Worm (Caenorhabditis elegans) whole organism, late embryonic: Measurements from ENCODE around the gene swsn-4.
A peak's percentile ranks its signal among the peaks of the same experiment; 100 is the strongest.

Source experiments
- C08G9.2 ChIP-seq: sonication (generic microtip); optimal IDR thresholded peaks from 2 replicates; lab custom pipeline; 2016; ENCODE audit warnings: mild to moderate bottlenecking, missing genetic modification characterization, moderate library complexity, missing compliant biosample characterization
- C38D4.7 ChIP-seq: fragments of 200-800 bp; sonication (Bioruptor generic); optimal IDR thresholded peaks from 2 replicates; lab custom pipeline; 2018; ENCODE audit warnings: mild to moderate bottlenecking, missing genetic modification characterization, moderate library complexity, missing compliant biosample characterization
- F13H6.1 ChIP-seq: sonication (generic microtip); optimal IDR thresholded peaks from 2 replicates; lab custom pipeline; 2016; ENCODE audit warnings: missing genetic modification characterization, missing compliant biosample characterization
- Y22D7AL.16 ChIP-seq: sonication (generic microtip); optimal IDR thresholded peaks from 2 replicates; lab custom pipeline; 2016; ENCODE audit warnings: missing genetic modification characterization, missing compliant biosample characterization
- ceh-14 ChIP-seq: sonication (generic microtip); optimal IDR thresholded peaks from 2 replicates; lab custom pipeline; 2016; ENCODE audit warnings: missing genotype, missing genetic modification characterization, missing compliant biosample characterization
- ceh-18 ChIP-seq: sonication (generic microtip); optimal IDR thresholded peaks from 2 replicates; lab custom pipeline; 2016; ENCODE audit warnings: missing genetic modification characterization, missing compliant biosample characterization
- ceh-19 ChIP-seq: fragments of 200-800 bp; sonication (Bioruptor generic); optimal IDR thresholded peaks from 2 replicates; lab custom pipeline; 2018; ENCODE audit warnings: mild to moderate bottlenecking, missing genetic modification characterization, missing compliant biosample characterization
- ceh-2 ChIP-seq: sonication (generic microtip); optimal IDR thresholded peaks from 2 replicates; lab custom pipeline; 2016; ENCODE audit warnings: missing genotype, missing genetic modification characterization, missing compliant biosample characterization
- ceh-22 ChIP-seq: sonication (generic microtip); optimal IDR thresholded peaks from 2 replicates; lab custom pipeline; 2017; ENCODE audit warnings: missing biosample characterization, missing genetic modification characterization
- ceh-34 ChIP-seq: sonication (generic microtip); optimal IDR thresholded peaks from 2 replicates; lab custom pipeline; 2016; ENCODE audit warnings: mild to moderate bottlenecking, missing genetic modification characterization, missing compliant biosample characterization
- ceh-45 ChIP-seq: fragments of 200-800 bp; sonication (Bioruptor generic); IDR thresholded peaks from 2 replicates; pipeline ENCODE4 v1.3.6; 2022; ENCODE audit warnings: missing genetic modification reagents, missing genetic modification characterization, missing compliant biosample characterization
- ceh-48 ChIP-seq: sonication (generic microtip); optimal IDR thresholded peaks from 2 replicates; lab custom pipeline; 2016; ENCODE audit warnings: missing genetic modification characterization, inconsistent platforms, missing compliant biosample characterization
- dmd-4 ChIP-seq: sonication (generic microtip); optimal IDR thresholded peaks from 2 replicates; lab custom pipeline; 2016; ENCODE audit warnings: borderline replicate concordance, missing genetic modification characterization, missing compliant biosample characterization
- elt-4 ChIP-seq: sonication (generic microtip); optimal IDR thresholded peaks from 2 replicates; lab custom pipeline; 2016; ENCODE audit warnings: missing genetic modification characterization, missing compliant biosample characterization
- ets-4 ChIP-seq: sonication (generic microtip); optimal IDR thresholded peaks from 2 replicates; lab custom pipeline; 2016; ENCODE audit warnings: missing genetic modification characterization, missing compliant biosample characterization
- fax-1 ChIP-seq: sonication (generic microtip); optimal IDR thresholded peaks from 2 replicates; lab custom pipeline; 2016; ENCODE audit warnings: missing genotype, missing genetic modification characterization, missing compliant biosample characterization
- fkh-10 ChIP-seq: fragments of 150-350 bp; optimal IDR thresholded peaks from 2 replicates; lab custom pipeline; 2014; ENCODE audit warnings: missing biosample characterization, missing genetic modification reagents, missing genetic modification characterization
- gmeb-2 ChIP-seq: sonication (generic microtip); optimal IDR thresholded peaks from 2 replicates; lab custom pipeline; 2016; ENCODE audit warnings: missing genetic modification characterization, inconsistent platforms, missing compliant biosample characterization
- hlh-15 ChIP-seq: sonication (generic microtip); optimal IDR thresholded peaks from 2 replicates; lab custom pipeline; 2016; ENCODE audit warnings: missing genetic modification characterization, missing compliant biosample characterization
- hlh-6 ChIP-seq: sonication (generic microtip); optimal IDR thresholded peaks from 2 replicates; lab custom pipeline; 2016; ENCODE audit warnings: missing genotype, missing genetic modification characterization, missing compliant biosample characterization
- hlh-8 ChIP-seq: sonication (generic microtip); optimal IDR thresholded peaks from 2 replicates; lab custom pipeline; 2016; ENCODE audit warnings: missing genotype, missing genetic modification characterization, missing compliant biosample characterization
- lin-11 ChIP-seq: fragments of 200-800 bp; sonication (Bioruptor generic); optimal IDR thresholded peaks from 2 replicates; lab custom pipeline; 2018; ENCODE audit warnings: mild to moderate bottlenecking, missing genetic modification characterization, missing compliant biosample characterization
- mec-3 ChIP-seq: sonication (generic microtip); optimal IDR thresholded peaks from 2 replicates; lab custom pipeline; 2016; ENCODE audit warnings: borderline replicate concordance, missing genetic modification characterization, missing compliant biosample characterization
- nfya-1 ChIP-seq: sonication (generic microtip); optimal IDR thresholded peaks from 2 replicates; lab custom pipeline; 2017; ENCODE audit warnings: missing genetic modification characterization, mild to moderate bottlenecking, missing compliant biosample characterization, antibody characterized with exemption, moderate library complexity
- nhr-11 ChIP-seq: fragments of 150-350 bp; optimal IDR thresholded peaks from 2 replicates; lab custom pipeline; 2014; ENCODE audit warnings: missing biosample characterization, missing genetic modification characterization
- odd-2 ChIP-seq: sonication (generic microtip); optimal IDR thresholded peaks from 2 replicates; lab custom pipeline; 2017; ENCODE audit warnings: antibody characterized with exemption, mild to moderate bottlenecking, missing genetic modification characterization, missing compliant biosample characterization
- pag-3 ChIP-seq: sonication (generic microtip); optimal IDR thresholded peaks from 2 replicates; lab custom pipeline; 2016; ENCODE audit warnings: missing compliant biosample characterization, missing genetic modification characterization, borderline replicate concordance
- pros-1 ChIP-seq: fragments of 150-350 bp; optimal IDR thresholded peaks from 2 replicates; lab custom pipeline; 2014; ENCODE audit warnings: missing biosample characterization, missing genetic modification reagents, missing genetic modification characterization
- sdc-2 ChIP-seq: sonication (generic microtip); optimal IDR thresholded peaks from 2 replicates; lab custom pipeline; 2016; ENCODE audit warnings: missing genotype, missing genetic modification characterization, missing compliant biosample characterization
- sox-2 ChIP-seq: fragments of 200-800 bp; sonication (Bioruptor generic); IDR thresholded peaks from 2 replicates; pipeline ENCODE4 v1.3.6; 2022; ENCODE audit warnings: missing genetic modification reagents, missing genetic modification characterization, missing compliant biosample characterization
- sox-4 ChIP-seq: sonication (generic microtip); optimal IDR thresholded peaks from 2 replicates; lab custom pipeline; 2017; ENCODE audit warnings: mild to moderate bottlenecking, missing genetic modification characterization, inconsistent platforms, missing compliant biosample characterization
- syd-9 ChIP-seq: sonication (generic microtip); optimal IDR thresholded peaks from 2 replicates; lab custom pipeline; 2016; ENCODE audit warnings: mild to moderate bottlenecking, missing genetic modification characterization, moderate library complexity, missing compliant biosample characterization
- ttx-3 ChIP-seq: sonication (generic microtip); optimal IDR thresholded peaks from 2 replicates; lab custom pipeline; 2016; ENCODE audit warnings: missing genetic modification reagents, missing genetic modification characterization, missing compliant biosample characterization
- unc-42 ChIP-seq: sonication (generic microtip); optimal IDR thresholded peaks from 2 replicates; lab custom pipeline; 2016; ENCODE audit warnings: missing genotype, missing genetic modification characterization, missing compliant biosample characterization
- unc-55 ChIP-seq: sonication (generic microtip); optimal IDR thresholded peaks from 2 replicates; lab custom pipeline; 2017; ENCODE audit warnings: missing biosample characterization, missing genetic modification reagents, missing genetic modification characterization
- unc-86 ChIP-seq: sonication (generic microtip); optimal IDR thresholded peaks from 2 replicates; lab custom pipeline; 2016; ENCODE audit warnings: missing genetic modification characterization, missing compliant biosample characterization

Gene swsn-4

DNA sequence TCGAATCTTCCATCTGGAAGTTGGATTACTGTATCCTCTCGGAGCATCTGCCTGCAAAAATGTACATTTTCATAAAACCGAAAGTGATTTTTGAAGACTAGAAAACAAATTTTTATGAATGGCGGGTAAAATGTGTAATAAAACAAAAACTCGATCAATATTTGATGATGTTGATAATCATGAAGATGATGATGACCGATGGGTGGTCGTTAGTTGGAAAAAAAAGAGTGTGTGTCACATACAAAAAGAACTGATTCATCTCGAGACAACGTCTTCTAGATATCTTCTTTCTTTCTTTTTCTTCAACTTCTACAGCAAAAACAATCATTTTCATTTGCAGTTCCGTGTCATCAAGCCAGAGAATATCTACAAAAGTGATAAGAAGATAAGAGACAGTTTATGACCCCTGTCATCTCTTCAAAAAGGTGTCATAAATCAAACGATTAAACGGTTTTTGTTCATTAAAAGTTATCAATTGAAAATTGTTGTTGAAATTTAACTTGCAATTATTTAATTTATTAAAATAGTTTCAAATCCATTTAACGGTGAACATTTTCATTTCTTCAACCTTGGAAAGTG lies 33.2 kb upstream of the swsn-4 start, which contains the start of gene bcc-1:
TSS of gene bcc-1 (minus strand) at position 51 of the 579 bp plus-strand sequence.
- TF ChIP-seq nfya-1 (tag; lab: Kevin White, UChicago) (no peak), F13H6.1 (tag; lab: Kevin White, UChicago) (no peak), sox-4 (tag; lab: Kevin White, UChicago) (no peak), odd-2 (tag; lab: Kevin White, UChicago) (no peak), pag-3 (no peak), gmeb-2 (tag; lab: Kevin White, UChicago) (no peak), ceh-19 (no peak), sox-2 (GFP tag; lab: Robert Waterston, UW) (no peak), ceh-48 (no peak)

DNA sequence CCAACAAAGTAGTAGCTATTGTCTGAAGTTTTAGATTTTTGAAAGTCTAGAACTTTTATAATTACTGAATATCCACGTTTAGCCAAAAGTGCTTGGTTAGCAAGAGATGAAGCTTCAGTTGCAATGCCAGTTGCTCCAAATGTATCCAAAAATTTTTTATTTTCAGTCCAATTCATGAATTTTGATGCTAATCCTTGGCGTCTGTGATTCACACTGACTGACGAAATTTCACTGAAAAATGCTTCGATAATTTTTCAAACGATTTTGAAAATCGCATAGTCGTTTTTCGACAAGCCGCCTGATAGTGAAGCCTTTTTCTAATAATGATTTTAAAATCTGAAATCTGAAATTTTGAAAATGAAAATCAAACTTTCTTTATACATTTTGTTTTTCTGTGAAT lies 31.8 kb upstream of the swsn-4 start:
- TF ChIP-seq nhr-11 (tag; lab: Kevin White, UChicago) (no peak), fkh-10 (GFP tag; lab: Kevin White, UChicago) (no peak), sox-4 (tag; lab: Kevin White, UChicago) (no peak), C38D4.7 (no peak), ceh-22 (tag; lab: Kevin White, UChicago) (no peak), ceh-14 (tag; lab: Kevin White, UChicago) (no peak)

- TF ChIP-seq ceh-19: no peak
- TF ChIP-seq pag-3: no peak
- no peak for TF ChIP-seq fax-1 (tag; lab: Kevin White, UChicago)
- peak; percentile 41 for TF ChIP-seq unc-42 (tag; lab: Kevin White, UChicago)
- no peak for TF ChIP-seq sox-2 (GFP tag; lab: Robert Waterston, UW)
- no peak for TF ChIP-seq sdc-2
- peak; percentile 32 for TF ChIP-seq unc-55 (GFP tag; lab: Kevin White, UChicago)
- no peak for TF ChIP-seq hlh-15 (tag; lab: Kevin White, UChicago)
- no peak for TF ChIP-seq dmd-4 (tag; lab: Kevin White, UChicago)
- TF ChIP-seq ceh-18 (tag; lab: Kevin White, UChicago): no peak
Observed at ce11 chrIV:11094974-11095373, 30.9 kb upstream of the swsn-4 start, which contains the start of gene M7.8. M7.8 (minus strand) TSS chrIV:11095085.

DNA sequence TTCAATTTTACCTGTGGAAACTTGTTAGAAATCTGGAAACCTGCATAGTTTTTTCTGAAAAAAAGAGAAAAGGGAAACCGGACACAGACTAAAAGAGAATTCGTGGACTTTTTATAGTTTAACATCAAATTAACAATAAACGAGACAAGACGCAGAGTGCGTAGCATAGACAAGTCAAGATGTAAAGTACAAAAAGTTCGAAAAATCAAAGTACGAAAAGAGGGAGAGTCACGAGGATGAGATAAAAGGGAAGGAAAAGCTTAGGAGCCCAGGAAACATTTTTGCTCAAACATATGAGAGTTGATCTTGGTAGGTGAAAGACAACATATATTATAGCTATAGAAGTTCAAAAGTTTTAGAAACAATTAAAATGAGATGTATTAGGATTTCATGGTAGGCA lies 28.0 kb upstream of the swsn-4 start, which contains the start of gene M7.12:
TSS of gene M7.12 (minus strand) at position 188 of the 400 bp plus-strand sequence.
- no peak for TF ChIP-seq lin-11
- TF ChIP-seq ttx-3: no peak
- TF ChIP-seq ceh-34 (tag; lab: Kevin White, UChicago): no peak
- TF ChIP-seq ceh-22 (tag; lab: Kevin White, UChicago): no peak
- TF ChIP-seq ceh-18 (tag; lab: Kevin White, UChicago): no peak
- TF ChIP-seq C08G9.2 (tag; lab: Kevin White, UChicago): no peak
- no peak for TF ChIP-seq pros-1
- TF ChIP-seq elt-4: no peak

DNA sequence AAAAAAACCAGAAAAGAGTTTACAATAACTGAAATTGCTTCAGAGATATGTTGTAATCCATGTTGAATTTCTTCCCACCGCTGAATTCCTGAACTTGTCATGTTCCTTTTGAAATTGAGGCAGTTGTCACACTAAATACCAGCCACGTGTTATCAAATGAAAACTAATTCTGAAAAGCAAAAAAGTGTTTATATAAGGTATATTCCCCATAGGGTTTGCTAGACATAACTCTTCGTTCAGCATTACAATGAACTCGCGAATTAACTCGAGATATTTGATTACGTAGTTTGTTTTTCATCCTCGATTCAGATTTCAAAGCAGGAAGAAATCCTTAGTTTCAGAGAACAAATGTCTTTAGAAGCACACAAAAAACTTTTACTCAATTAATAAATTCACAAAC lies 25.6 kb upstream of the swsn-4 start, which contains the start of gene str-3:
TSS of gene str-3 (minus strand) at position 101 of the 400 bp plus-strand sequence.
- TF ChIP-seq unc-86 (tag; lab: Kevin White, UChicago): no peak
- no peak for TF ChIP-seq ets-4 (tag; lab: Kevin White, UChicago)
- no peak for TF ChIP-seq Y22D7AL.16 (tag; lab: Kevin White, UChicago)
- TF ChIP-seq ceh-2 (tag; lab: Kevin White, UChicago): no peak
- TF ChIP-seq hlh-8 (tag; lab: Kevin White, UChicago): no peak
- no peak for TF ChIP-seq ceh-45 (GFP tag; lab: Robert Waterston, UW)
- TF ChIP-seq hlh-6 (tag; lab: Kevin White, UChicago): no peak
- TF ChIP-seq mec-3 (tag; lab: Kevin White, UChicago): no peak
- no peak for TF ChIP-seq syd-9 (tag; lab: Kevin White, UChicago)
